Worm (Caenorhabditis elegans) whole organism, mixed stage, embryonic: ENCODE data around the gene srw-120.
"Not testable (repeated sequence)": the region's sequence is repeated elsewhere in the genome, so short reads cannot be mapped to it uniquely, and the experiment has no call there.

Experiments
- ceh-39 ChIP-seq: fragments of 150-350 bp; optimal IDR thresholded peaks from 2 replicates; lab custom pipeline; 2014; ENCODE audit warnings: missing biosample characterization, missing genetic modification characterization
- nhr-12 ChIP-seq: fragments of 150-350 bp; optimal IDR thresholded peaks from 2 replicates; lab custom pipeline; 2014; ENCODE audit warnings: missing biosample characterization, missing genetic modification characterization
- nhr-237 ChIP-seq: fragments of 150-350 bp; optimal IDR thresholded peaks from 2 replicates; lab custom pipeline; 2014; ENCODE audit warnings: missing biosample characterization, missing genetic modification characterization
- nhr-76 ChIP-seq: sonication (generic microtip); optimal IDR thresholded peaks from 2 replicates; lab custom pipeline; 2017; ENCODE audit warnings: missing biosample characterization, missing genetic modification characterization
- pha-4 ChIP-seq: fragments of 150-350 bp; optimal IDR thresholded peaks from 2 replicates; lab custom pipeline; 2018; ENCODE audit warnings: missing biosample characterization, missing genetic modification reagents, missing genetic modification characterization
- unc-120 ChIP-seq: sonication (generic microtip); optimal IDR thresholded peaks from 2 replicates; lab custom pipeline; 2017; ENCODE audit warnings: missing genetic modification characterization, missing compliant biosample characterization; ENCODE audit not compliant: poor library complexity, severe bottlenecking
- unc-62 ChIP-seq: fragments of 150-350 bp; optimal IDR thresholded peaks from 2 replicates; lab custom pipeline; 2014; ENCODE audit warnings: missing biosample characterization, missing genetic modification reagents, missing genetic modification characterization
- zip-8 ChIP-seq: fragments of 150-350 bp; optimal IDR thresholded peaks from 2 replicates; lab custom pipeline; 2014; ENCODE audit warnings: missing biosample characterization, missing genetic modification characterization

- not testable (repeated sequence) for TF ChIP-seq nhr-12 (tag; lab: Kevin White, UChicago); unc-62; unc-120 (tag; lab: Kevin White, UChicago); ceh-39 (tag; lab: Kevin White, UChicago); pha-4 (tag; lab: Kevin White, UChicago); zip-8 (tag; lab: Kevin White, UChicago); nhr-76 (tag; lab: Kevin White, UChicago); nhr-237 (tag; lab: Kevin White, UChicago)
Observed at ce11 chrV:2955342-2955741, 40.7 kb downstream of the srw-120 start, which contains the start of gene srh-248.
